Worm (Caenorhabditis elegans) whole organism, late embryonic: ENCODE data around the gene D1046.16.
"Not testable (repeated sequence)": the region's sequence is repeated elsewhere in the genome, so short reads cannot be mapped to it uniquely, and the experiment has no call there.

Experiments used
- ceh-18 ChIP-seq: sonication (generic microtip); optimal IDR thresholded peaks from 2 replicates; lab custom pipeline; 2016; ENCODE audit warnings: missing genetic modification characterization, missing compliant biosample characterization
- dve-1 ChIP-seq: sonication (generic microtip); optimal IDR thresholded peaks from 2 replicates; lab custom pipeline; 2017; ENCODE audit warnings: antibody characterized with exemption, mild to moderate bottlenecking, missing genetic modification characterization, missing compliant biosample characterization
- fax-1 ChIP-seq: sonication (generic microtip); optimal IDR thresholded peaks from 2 replicates; lab custom pipeline; 2016; ENCODE audit warnings: missing genotype, missing genetic modification characterization, missing compliant biosample characterization
- hlh-30 ChIP-seq: sonication (generic microtip); optimal IDR thresholded peaks from 2 replicates; lab custom pipeline; 2017; ENCODE audit warnings: antibody characterized with exemption, missing genetic modification characterization, missing compliant biosample characterization; ENCODE audit not compliant: insufficient read depth
- nhr-11 ChIP-seq: fragments of 150-350 bp; optimal IDR thresholded peaks from 2 replicates; lab custom pipeline; 2014; ENCODE audit warnings: missing biosample characterization, missing genetic modification characterization
- pros-1 ChIP-seq: fragments of 150-350 bp; optimal IDR thresholded peaks from 2 replicates; lab custom pipeline; 2014; ENCODE audit warnings: missing biosample characterization, missing genetic modification reagents, missing genetic modification characterization
- sox-2 ChIP-seq: fragments of 200-800 bp; sonication (Bioruptor generic); IDR thresholded peaks from 2 replicates; pipeline ENCODE4 v1.3.6; 2022; ENCODE audit warnings: missing genetic modification reagents, missing genetic modification characterization, missing compliant biosample characterization
- unc-3 ChIP-seq, 2 experiments: fragments of 200-800 bp in 1 of 2; sonication (Bioruptor generic) in 1 of 2; sonication (generic microtip) in 1 of 2; conservative IDR thresholded peaks in 1 of 2; optimal IDR thresholded peaks in 1 of 2; 2 replicates each; pipeline versions ENCODE4 v1.3.6 to Lab custom; 2016 to 2022; ENCODE audit warnings: missing compliant biosample characterization in 2 of 2, missing genetic modification characterization in 2 of 2, missing genetic modification reagents in 1 of 2
- unc-42 ChIP-seq: sonication (generic microtip); optimal IDR thresholded peaks from 2 replicates; lab custom pipeline; 2016; ENCODE audit warnings: missing genotype, missing genetic modification characterization, missing compliant biosample characterization

D1046.16 gene

DNA sequence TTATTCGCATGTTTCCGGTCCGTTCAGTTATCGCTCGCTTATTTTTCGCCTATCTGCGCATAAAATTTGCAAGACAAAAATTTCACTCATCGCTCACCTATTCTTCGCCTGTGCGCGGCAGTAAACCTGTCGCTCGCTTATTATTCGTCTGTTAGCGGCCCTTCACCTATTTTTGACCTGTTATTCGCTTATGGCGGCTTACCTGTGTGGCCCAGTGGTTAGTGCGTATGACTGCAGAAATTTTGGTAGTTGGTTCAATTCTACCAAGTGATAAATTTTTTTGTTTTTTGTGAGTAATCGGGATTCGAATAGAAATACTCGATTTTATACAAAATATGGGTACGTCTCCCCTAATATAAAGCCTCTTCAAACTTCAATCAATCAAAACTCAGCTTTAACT, 42.1 kb downstream of the D1046.16 start:
- TF ChIP-seq unc-3 (GFP tag; conservative IDR thresholded peaks at IDR 0.05; lab: Robert Waterston, UW) (peak; percentile 75), sox-2 (GFP tag; lab: Robert Waterston, UW) (peak; percentile 46)
- not testable (repeated sequence) for TF ChIP-seq unc-3 (tag; optimal IDR thresholded peaks at IDR 0.05; lab: Kevin White, UChicago)

DNA sequence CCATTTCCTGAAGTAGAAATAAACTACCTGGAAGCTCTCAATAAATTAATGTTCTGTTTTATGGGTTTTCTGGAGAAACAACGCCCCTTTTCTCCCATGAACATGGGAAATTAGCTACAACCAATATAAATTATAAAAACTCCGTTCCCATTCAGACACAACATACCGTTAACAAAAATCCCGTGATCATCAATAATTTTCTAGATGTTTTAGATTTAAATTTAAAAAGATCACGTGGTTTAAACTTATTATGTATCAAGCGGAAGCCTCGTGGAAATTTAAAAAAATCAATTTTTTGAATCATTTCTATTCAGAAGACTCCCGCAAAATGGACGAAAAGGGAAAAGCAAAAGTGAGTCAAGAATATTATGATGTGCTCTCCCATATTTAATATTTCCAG, 43.9 kb downstream of the D1046.16 start, which contains the start of gene C53B4.2:
Gene C53B4.2 (plus strand): TSS at position 301 of the 400 bp plus-strand sequence.
- TF ChIP-seq dve-1 = no peak
- peak; percentile 17 for TF ChIP-seq hlh-30 (tag; lab: Kevin White, UChicago)

DNA sequence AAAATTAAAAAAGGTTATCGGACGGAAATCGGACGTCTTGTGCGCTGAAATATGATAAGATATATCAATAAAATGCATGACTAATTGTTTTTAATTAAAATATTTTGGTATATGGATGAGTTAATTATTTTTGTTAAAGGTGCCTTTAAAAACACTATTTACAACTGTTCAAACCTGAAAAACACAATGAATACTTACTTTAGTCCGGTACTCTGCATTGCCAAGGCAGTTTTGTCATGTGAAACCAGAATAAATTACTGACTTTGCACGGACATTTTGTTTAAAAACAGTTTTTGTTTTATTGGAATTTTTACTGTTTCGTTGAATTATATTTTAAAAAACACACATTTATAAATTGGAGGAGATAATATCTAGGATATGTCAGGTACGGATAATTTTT, 46.0 kb downstream of the D1046.16 start, which contains the start of gene suex-2:
Gene suex-2 (plus strand): TSS at position 301 of the 400 bp plus-strand sequence.
- no peak for TF ChIP-seq ceh-18
- TF ChIP-seq nhr-11 (tag; lab: Kevin White, UChicago) = no peak
- no peak for TF ChIP-seq pros-1 (tag; lab: Kevin White, UChicago)
- no peak for TF ChIP-seq unc-42 (tag; lab: Kevin White, UChicago)
- TF ChIP-seq fax-1 (tag; lab: Kevin White, UChicago) = no peak
